Worm (Caenorhabditis elegans) whole organism, young adult: ENCODE results near the gene ZC518.8.
A peak's percentile ranks its signal among the peaks of the same experiment; 100 is the strongest.

Experiments
- Y67H2A.10 ChIP-seq: fragments of 200-800 bp; sonication (Bioruptor generic); conservative IDR thresholded peaks from 2 replicates; pipeline ENCODE4 v1.3.6; 2022; ENCODE audit warnings: missing genetic modification reagents, missing genetic modification characterization, missing compliant biosample characterization
- ama-1 ChIP-seq, 3 experiments: fragments of 150-350 bp in 1 of 3; sonication (generic microtip) in 2 of 3; optimal IDR thresholded peaks; 2 replicates each; lab custom pipeline; 2014 to 2018; ENCODE audit warnings: missing biosample characterization in 2 of 3, missing genetic modification characterization in 2 of 3, missing genetic modification reagents in 2 of 3
- cebp-1 ChIP-seq, 2 experiments: fragments of 200-800 bp in 1 of 2; sonication (Bioruptor generic) in 1 of 2; sonication (generic microtip) in 1 of 2; IDR thresholded peaks in 1 of 2; optimal IDR thresholded peaks in 1 of 2; 2 replicates each; pipeline versions ENCODE4 v1.3.6 to Lab custom; 2017 to 2022; ENCODE audit warnings: missing compliant biosample characterization in 2 of 2, missing genetic modification characterization in 2 of 2, mild to moderate bottlenecking in 1 of 2, missing genetic modification reagents in 1 of 2, moderate library complexity in 1 of 2
- lin-35 ChIP-seq, 3 experiments: fragments of 150-350 bp in 2 of 3; sonication (generic microtip) in 1 of 3; optimal IDR thresholded peaks; 2 replicates each; lab custom pipeline; 2014 to 2018; ENCODE audit warnings: missing biosample characterization in 3 of 3, missing genetic modification characterization in 3 of 3, missing genetic modification reagents in 3 of 3
- lir-1 ChIP-seq: fragments of 200-800 bp; sonication (Bioruptor generic); conservative IDR thresholded peaks from 2 replicates; pipeline ENCODE4 v1.3.6; 2022; ENCODE audit warnings: missing genetic modification reagents, missing genetic modification characterization, missing compliant biosample characterization
- mes-4 ChIP-seq: sonication (generic microtip); optimal IDR thresholded peaks from 2 replicates; lab custom pipeline; 2016; ENCODE audit warnings: missing genotype, missing genetic modification characterization, missing compliant biosample characterization
- pha-4 ChIP-seq: fragments of 150-350 bp; sonication (generic microtip); optimal IDR thresholded peaks from 2 replicates; lab custom pipeline; 2014; ENCODE audit warnings: missing biosample characterization, missing genetic modification reagents, missing genetic modification characterization
- snpc-1.1 ChIP-seq: sonication (generic microtip); optimal IDR thresholded peaks from 2 replicates; lab custom pipeline; 2017; ENCODE audit warnings: missing genetic modification characterization, mild to moderate bottlenecking, missing compliant biosample characterization, antibody characterized with exemption, moderate library complexity, missing genotype, missing genetic modification reagents; ENCODE audit not compliant: insufficient read depth

ce11 chrIV:12371879-12372278, 10.2 kb upstream of the ZC518.8 start, which contains the start of gene wdr-46:
- TF ChIP-seq snpc-1.1 (tag; lab: Kevin White, UChicago) (no peak), Y67H2A.10 (GFP tag; lab: Robert Waterston, UW) (no peak), ama-1 (optimal IDR thresholded peaks at IDR 0.05; lab: Kevin White, UChicago) (no peak), ama-1 (GFP tag; optimal IDR thresholded peaks at IDR 0.05; lab: Kevin White, UChicago) (peak; percentile 42 to 64), lir-1 (no peak), cebp-1 (GFP tag; IDR thresholded peaks at IDR 0.05; lab: Robert Waterston, UW) (no peak), cebp-1 (tag; optimal IDR thresholded peaks at IDR 0.05; lab: Kevin White, UChicago) (no peak), pha-4 (tag; lab: Kevin White, UChicago) (peak; percentile 51), mes-4 (tag; lab: Kevin White, UChicago) (no peak), lin-35 (GFP tag; optimal IDR thresholded peaks at IDR 0.05; lab: Kevin White, UChicago) (peak; percentile 65 to 95 (median 79))
